Fruit fly (Drosophila melanogaster): ENCODE results near the gene nej.

DNA sequence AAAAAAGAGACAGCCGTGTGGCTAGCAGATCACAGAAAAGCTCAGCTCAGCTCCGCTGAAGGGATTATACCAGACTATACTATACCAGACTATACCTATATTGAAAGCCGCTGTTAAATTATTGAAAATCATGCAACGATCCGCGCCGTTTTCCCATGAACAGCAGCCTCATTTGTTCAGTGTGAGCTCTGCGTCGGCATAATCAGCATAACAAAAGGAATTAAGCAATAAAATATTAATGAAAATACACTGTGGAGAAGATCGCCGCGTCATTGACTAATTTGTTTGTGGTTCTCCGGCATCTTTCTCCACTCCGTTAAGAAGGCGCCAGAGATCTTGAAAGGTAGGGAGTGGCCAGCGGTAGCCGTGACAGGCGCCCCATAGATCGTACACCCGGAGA is 46.3 kb upstream of the nej start:
- TF ChIP-seq CTCF (optimal IDR thresholded peaks at IDR 0.05) (no peak), CG8478 (optimal IDR thresholded peaks at IDR 0.05) (no peak)
